Worm (Caenorhabditis elegans) whole organism, L2 larva: ENCODE results near the gene tag-321.

ENCODE experiments used
- C34F6.9 ChIP-seq: fragments of 150-350 bp; optimal IDR thresholded peaks from 2 replicates; lab custom pipeline; 2014; ENCODE audit warnings: missing biosample characterization, missing genetic modification characterization
- F13H6.1 ChIP-seq: sonication (generic microtip); optimal IDR thresholded peaks from 2 replicates; lab custom pipeline; 2016; ENCODE audit warnings: missing genetic modification characterization, missing compliant biosample characterization
- R02D3.7 ChIP-seq: fragments of 150-350 bp; optimal IDR thresholded peaks from 2 replicates; lab custom pipeline; 2014; ENCODE audit warnings: missing biosample characterization, missing genetic modification characterization
- ZK546.5 ChIP-seq: sonication (generic microtip); optimal IDR thresholded peaks from 2 replicates; lab custom pipeline; 2017; ENCODE audit warnings: missing biosample characterization, missing genetic modification characterization
- alr-1 ChIP-seq: fragments of 150-350 bp; optimal IDR thresholded peaks from 2 replicates; lab custom pipeline; 2014; ENCODE audit warnings: missing biosample characterization, missing genetic modification characterization
- aly-2 ChIP-seq: fragments of 150-350 bp; optimal IDR thresholded peaks from 2 replicates; lab custom pipeline; 2014; ENCODE audit warnings: missing biosample characterization, missing genetic modification characterization
- ama-1 ChIP-seq: fragments of 150-350 bp; optimal IDR thresholded peaks from 2 replicates; lab custom pipeline; 2018; ENCODE audit warnings: inconsistent platforms
- blmp-1 ChIP-seq: sonication (generic microtip); optimal IDR thresholded peaks from 2 replicates; lab custom pipeline; 2017; ENCODE audit warnings: missing genetic modification characterization, mild to moderate bottlenecking, missing compliant biosample characterization, antibody characterized with exemption, moderate library complexity; ENCODE audit not compliant: insufficient read depth
- ceh-16 ChIP-seq: fragments of 150-350 bp; optimal IDR thresholded peaks from 2 replicates; lab custom pipeline; 2014; ENCODE audit warnings: missing biosample characterization, missing genetic modification characterization
- ceh-82 ChIP-seq: fragments of 150-350 bp; optimal IDR thresholded peaks from 2 replicates; lab custom pipeline; 2014; ENCODE audit warnings: missing biosample characterization, missing genetic modification characterization
- crh-2 ChIP-seq: sonication (generic microtip); optimal IDR thresholded peaks from 2 replicates; lab custom pipeline; 2017; ENCODE audit warnings: missing biosample characterization, missing genetic modification characterization
- dmd-4 ChIP-seq: sonication (generic microtip); optimal IDR thresholded peaks from 2 replicates; lab custom pipeline; 2017; ENCODE audit warnings: missing biosample characterization, missing genetic modification characterization
- egl-27 ChIP-seq: sonication (generic microtip); optimal IDR thresholded peaks from 3 replicates; lab custom pipeline; 2017; ENCODE audit warnings: missing biosample characterization, missing genetic modification reagents, missing genetic modification characterization
- elt-1 ChIP-seq: fragments of 150-350 bp; optimal IDR thresholded peaks from 2 replicates; lab custom pipeline; 2014; ENCODE audit warnings: missing biosample characterization, missing genetic modification characterization
- elt-3 ChIP-seq: sonication (generic microtip); optimal IDR thresholded peaks from 2 replicates; lab custom pipeline; 2017; ENCODE audit warnings: missing biosample characterization, missing genetic modification characterization
- fos-1 ChIP-seq: fragments of 150-350 bp; optimal IDR thresholded peaks from 2 replicates; lab custom pipeline; 2014; ENCODE audit warnings: missing biosample characterization, missing genetic modification characterization
- gmeb-1 ChIP-seq: fragments of 150-350 bp; optimal IDR thresholded peaks from 2 replicates; lab custom pipeline; 2014; ENCODE audit warnings: missing biosample characterization, missing genetic modification characterization
- lin-11 ChIP-seq: fragments of 150-350 bp; sonication (generic microtip); optimal IDR thresholded peaks from 2 replicates; lab custom pipeline; 2014; ENCODE audit warnings: missing biosample characterization, missing genetic modification characterization, inconsistent platforms, mixed read lengths
- lin-13 ChIP-seq: fragments of 150-350 bp; optimal IDR thresholded peaks from 2 replicates; lab custom pipeline; 2014; ENCODE audit warnings: missing biosample characterization, missing genetic modification reagents, missing genetic modification characterization
- lin-39 ChIP-seq: fragments of 150-350 bp; optimal IDR thresholded peaks from 2 replicates; lab custom pipeline; 2014; ENCODE audit warnings: missing biosample characterization, missing genetic modification reagents, missing genetic modification characterization
- lsy-2 ChIP-seq, 2 experiments: fragments of 150-350 bp in 1 of 2; sonication (generic microtip) in 1 of 2; optimal IDR thresholded peaks; 2 replicates each; lab custom pipeline; 2014 to 2017; ENCODE audit warnings: missing biosample characterization in 2 of 2, missing genetic modification characterization in 2 of 2
- mab-5 ChIP-seq: fragments of 150-350 bp; optimal IDR thresholded peaks from 2 replicates; lab custom pipeline; 2014; ENCODE audit warnings: missing biosample characterization, missing genetic modification characterization
- mbf-1 ChIP-seq: sonication (generic microtip); optimal IDR thresholded peaks from 2 replicates; lab custom pipeline; 2017; ENCODE audit warnings: missing biosample characterization, missing genetic modification characterization
- mdl-1 ChIP-seq, 2 experiments: fragments of 150-350 bp in 1 of 2; sonication (generic microtip) in 1 of 2; optimal IDR thresholded peaks; 2 replicates each; lab custom pipeline; 2017; ENCODE audit warnings: missing biosample characterization in 2 of 2, missing genetic modification characterization in 2 of 2
- nhr-10 ChIP-seq: sonication (generic microtip); optimal IDR thresholded peaks from 2 replicates; lab custom pipeline; 2017; ENCODE audit warnings: missing biosample characterization, missing genetic modification characterization
- nhr-11 ChIP-seq: fragments of 150-350 bp; optimal IDR thresholded peaks from 2 replicates; lab custom pipeline; 2014; ENCODE audit warnings: missing biosample characterization, missing genetic modification characterization
- nhr-129 ChIP-seq: fragments of 150-350 bp; optimal IDR thresholded peaks from 2 replicates; lab custom pipeline; 2014; ENCODE audit warnings: missing biosample characterization, missing genetic modification characterization
- nhr-21 ChIP-seq: fragments of 150-350 bp; optimal IDR thresholded peaks from 2 replicates; lab custom pipeline; 2014; ENCODE audit warnings: missing biosample characterization, missing genetic modification characterization
- nhr-23 ChIP-seq: fragments of 150-350 bp; optimal IDR thresholded peaks from 2 replicates; lab custom pipeline; 2014; ENCODE audit warnings: missing biosample characterization, missing genetic modification reagents, missing genetic modification characterization
- nhr-237 ChIP-seq: fragments of 150-350 bp; optimal IDR thresholded peaks from 2 replicates; lab custom pipeline; 2014; ENCODE audit warnings: missing biosample characterization, missing genetic modification characterization
- nhr-25 ChIP-seq: fragments of 150-350 bp; sonication (generic microtip); optimal IDR thresholded peaks from 3 replicates; lab custom pipeline; 2014; ENCODE audit warnings: missing biosample characterization, missing genetic modification characterization
- nhr-6 ChIP-seq: fragments of 150-350 bp; optimal IDR thresholded peaks from 2 replicates; lab custom pipeline; 2014; ENCODE audit warnings: missing biosample characterization, missing genetic modification characterization
- nhr-77 ChIP-seq: fragments of 150-350 bp; optimal IDR thresholded peaks from 2 replicates; lab custom pipeline; 2014; ENCODE audit warnings: missing biosample characterization, missing genetic modification characterization
- peb-1 ChIP-seq: fragments of 150-350 bp; optimal IDR thresholded peaks from 2 replicates; lab custom pipeline; 2014; ENCODE audit warnings: missing biosample characterization, missing genetic modification characterization
- sem-4 ChIP-seq: fragments of 150-350 bp; optimal IDR thresholded peaks from 2 replicates; lab custom pipeline; 2014; ENCODE audit warnings: missing biosample characterization, missing genetic modification reagents, missing genetic modification characterization
- skn-1 ChIP-seq: sonication (generic microtip); optimal IDR thresholded peaks from 2 replicates; lab custom pipeline; 2017; ENCODE audit warnings: missing biosample characterization, missing genetic modification characterization
- sma-9 ChIP-seq, 2 experiments: fragments of 150-350 bp in 1 of 2; sonication (generic microtip) in 1 of 2; optimal IDR thresholded peaks; 2 replicates each; lab custom pipeline; 2014 to 2016; ENCODE audit warnings: missing genetic modification characterization in 2 of 2, mild to moderate bottlenecking in 1 of 2, missing biosample characterization in 1 of 2, missing compliant biosample characterization in 1 of 2, missing genetic modification reagents in 1 of 2, moderate library complexity in 1 of 2
- snpc-4 ChIP-seq: fragments of 150-350 bp; optimal IDR thresholded peaks from 2 replicates; lab custom pipeline; 2014; ENCODE audit warnings: missing biosample characterization, missing genetic modification characterization
- unc-39 ChIP-seq: fragments of 150-350 bp; optimal IDR thresholded peaks from 2 replicates; lab custom pipeline; 2014; ENCODE audit warnings: missing biosample characterization, missing genetic modification characterization
- unc-55 ChIP-seq: fragments of 150-350 bp; sonication (generic microtip); optimal IDR thresholded peaks from 3 replicates; lab custom pipeline; 2014; ENCODE audit warnings: missing biosample characterization, missing genetic modification reagents, missing genetic modification characterization
- unc-62 ChIP-seq: fragments of 150-350 bp; optimal IDR thresholded peaks from 2 replicates; lab custom pipeline; 2014; ENCODE audit warnings: missing biosample characterization, missing genetic modification reagents, missing genetic modification characterization
- zag-1 ChIP-seq: fragments of 150-350 bp; optimal IDR thresholded peaks from 2 replicates; lab custom pipeline; 2014; ENCODE audit warnings: missing biosample characterization, missing genetic modification characterization
- ztf-1 ChIP-seq: fragments of 200-800 bp; sonication (Bioruptor generic); conservative IDR thresholded peaks from 2 replicates; pipeline ENCODE4 v1.3.6; 2022; ENCODE audit warnings: missing genetic modification characterization, missing compliant biosample characterization
- ztf-11 ChIP-seq: sonication (generic microtip); optimal IDR thresholded peaks from 2 replicates; lab custom pipeline; 2017; ENCODE audit warnings: missing biosample characterization, missing genetic modification characterization
- ztf-4 ChIP-seq: fragments of 150-350 bp; optimal IDR thresholded peaks from 2 replicates; lab custom pipeline; 2014; ENCODE audit warnings: missing biosample characterization, missing genetic modification characterization

The tag-321 gene

ce11 chrIV:7796432-7797113, 12.9 kb upstream of the tag-321 start, which contains the start of gene sgo-1:
Gene sgo-1, minus strand, starts transcription at chrIV:7796482.
- TF ChIP-seq aly-2 (tag; lab: Kevin White, UChicago) (no peak), peb-1 (tag; lab: Kevin White, UChicago) (no peak), snpc-4 (tag; lab: Kevin White, UChicago) (no peak), lin-11 (tag; lab: Kevin White, UChicago) (no peak), ceh-16 (tag; lab: Kevin White, UChicago) (no peak), alr-1 (no peak), unc-39 (tag; lab: Kevin White, UChicago) (no peak), unc-62 (GFP tag; lab: Kevin White, UChicago) (no peak), crh-2 (tag; lab: Kevin White, UChicago) (no peak), nhr-237 (tag; lab: Kevin White, UChicago) (no peak), F13H6.1 (tag; lab: Kevin White, UChicago) (no peak), nhr-25 (tag; lab: Kevin White, UChicago) (no peak), elt-1 (tag; lab: Kevin White, UChicago) (no peak), nhr-6 (tag; lab: Kevin White, UChicago) (no peak), lin-13 (GFP tag; lab: Kevin White, UChicago) (no peak)

ce11 chrIV:7794709-7795108, 11.1 kb upstream of the tag-321 start, which contains the start of gene ntp-1:
Gene ntp-1, minus strand, starts transcription at chrIV:7794809.
- TF ChIP-seq peb-1 (tag; lab: Kevin White, UChicago) (no peak), ZK546.5 (tag; lab: Kevin White, UChicago) (no peak), nhr-77 (tag; lab: Kevin White, UChicago) (no peak), ama-1 (lab: Kevin White, UChicago) (no peak), mdl-1 (tag; optimal IDR thresholded peaks at IDR 0.05; lab: Kevin White, UChicago) (no peak), gmeb-1 (tag; lab: Kevin White, UChicago) (no peak), alr-1 (no peak), C34F6.9 (no peak), dmd-4 (no peak)
- TF ChIP-seq, all 48 proteins: peak for 0

ce11 chrIV:7791821-7792446, 8.3 kb upstream of the tag-321 start, which contains the start of gene C33H5.13:
Gene C33H5.13, minus strand, starts transcription at chrIV:7792263.
- no peak for TF ChIP-seq ceh-82 (tag; lab: Kevin White, UChicago)
- no peak for TF ChIP-seq R02D3.7 (tag; lab: Kevin White, UChicago)
- TF ChIP-seq ztf-4 (tag; lab: Kevin White, UChicago): no peak
- no peak for TF ChIP-seq dmd-4
- no peak for TF ChIP-seq ztf-11
- no peak for TF ChIP-seq gmeb-1 (tag; lab: Kevin White, UChicago)
- TF ChIP-seq C34F6.9: no peak
- no peak for TF ChIP-seq mbf-1 (tag; lab: Kevin White, UChicago)
- no peak for TF ChIP-seq blmp-1 (tag; lab: Kevin White, UChicago)
- TF ChIP-seq nhr-129 (tag; lab: Kevin White, UChicago): peak; percentile 7
- no peak for TF ChIP-seq peb-1 (tag; lab: Kevin White, UChicago)
- TF ChIP-seq mab-5 (tag; lab: Kevin White, UChicago): no peak
- TF ChIP-seq nhr-11: no peak
- no peak for TF ChIP-seq snpc-4 (tag; lab: Kevin White, UChicago)
- TF ChIP-seq ztf-1 (GFP tag; lab: Robert Waterston, UW): no peak
- no peak for TF ChIP-seq nhr-10
- TF ChIP-seq lsy-2 (tag; optimal IDR thresholded peaks at IDR 0.05; lab: Kevin White, UChicago): no peak
- TF ChIP-seq lin-39 (tag; lab: Kevin White, UChicago): no peak
- no peak for TF ChIP-seq lin-13 (GFP tag; lab: Kevin White, UChicago)
- TF ChIP-seq ama-1 (lab: Kevin White, UChicago): no peak
- TF ChIP-seq lin-11 (tag; lab: Kevin White, UChicago): no peak
- no peak for TF ChIP-seq elt-3 (tag; lab: Kevin White, UChicago)
- no peak for TF ChIP-seq nhr-25 (tag; lab: Kevin White, UChicago)
- peak; percentile 35 for TF ChIP-seq skn-1 (tag; lab: Kevin White, UChicago)
- TF ChIP-seq unc-55 (GFP tag; lab: Kevin White, UChicago): no peak
- no peak for TF ChIP-seq aly-2 (tag; lab: Kevin White, UChicago)
- TF ChIP-seq F13H6.1 (tag; lab: Kevin White, UChicago): no peak
- no peak for TF ChIP-seq unc-62 (GFP tag; lab: Kevin White, UChicago)
- peak; percentile 97 for TF ChIP-seq fos-1 (tag; lab: Kevin White, UChicago)
- TF ChIP-seq nhr-237 (tag; lab: Kevin White, UChicago): no peak
- TF ChIP-seq nhr-77 (tag; lab: Kevin White, UChicago): no peak
- no peak for TF ChIP-seq unc-39 (tag; lab: Kevin White, UChicago)
- no peak for TF ChIP-seq ceh-16 (tag; lab: Kevin White, UChicago)
- TF ChIP-seq mdl-1 (tag; optimal IDR thresholded peaks at IDR 0.05; lab: Kevin White, UChicago): no peak
- no peak for TF ChIP-seq sem-4 (tag; lab: Kevin White, UChicago)
- TF ChIP-seq nhr-21 (tag; lab: Kevin White, UChicago): no peak
- TF ChIP-seq nhr-23: no peak
- TF ChIP-seq zag-1 (tag; lab: Kevin White, UChicago): no peak
- TF ChIP-seq crh-2 (tag; lab: Kevin White, UChicago): peak; percentile 32
- TF ChIP-seq egl-27 (tag; lab: Kevin White, UChicago): no peak
- peak; percentile 13 for TF ChIP-seq sma-9 (GFP tag; optimal IDR thresholded peaks at IDR 0.05; lab: Kevin White, UChicago)
- TF ChIP-seq sma-9 (tag; optimal IDR thresholded peaks at IDR 0.05; lab: Kevin White, UChicago): no peak
- TF ChIP-seq elt-1 (tag; lab: Kevin White, UChicago): no peak
